Worm (Caenorhabditis elegans): ENCODE results near the gene nep-2.

DNA sequence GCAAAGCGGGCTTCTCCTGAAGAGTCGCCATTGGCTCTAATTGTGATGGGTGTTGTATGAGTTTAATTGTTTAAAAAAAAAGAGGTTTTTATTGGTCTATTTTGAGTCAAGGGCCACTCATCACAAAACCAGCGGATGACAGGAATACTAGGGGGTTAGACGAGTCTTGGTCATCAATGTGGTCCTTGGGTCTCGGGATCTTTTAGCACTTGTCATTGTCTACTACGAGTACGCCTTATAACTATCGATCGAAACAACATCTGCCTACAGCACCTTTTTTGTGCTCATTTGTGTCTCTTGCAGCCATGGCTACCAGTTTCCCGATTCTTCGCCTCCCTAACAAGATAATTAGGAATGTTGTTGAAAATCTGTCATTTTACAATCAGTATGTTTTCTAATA, 39.1 kb upstream of the nep-2 start, which contains the start of gene fbxb-108:
- TF ChIP-seq ceh-13 (GFP tag; optimal IDR thresholded peaks at IDR 0.05) (no peak), aly-1 (tag; optimal IDR thresholded peaks at IDR 0.05) (no peak), sea-1 (GFP tag; conservative IDR thresholded peaks at IDR 0.05) (no peak), ama-1 (optimal IDR thresholded peaks at IDR 0.05) (no peak), scrt-1 (GFP tag; IDR thresholded peaks at IDR 0.05) (no peak), flt-1 (GFP tag; IDR thresholded peaks at IDR 0.05) (no peak), hmbx-1 (tag; optimal IDR thresholded peaks at IDR 0.05) (no peak), hmg-4 (GFP tag; optimal IDR thresholded peaks at IDR 0.05) (no peak), hnd-1 (tag; optimal IDR thresholded peaks at IDR 0.05) (no peak), ceh-36 (tag; optimal IDR thresholded peaks at IDR 0.05) (no peak)

Data from whole organism, early embryonic.